Fruit fly (Drosophila melanogaster): Measurements from ENCODE around the gene S1P.

Gene S1P

DNA sequence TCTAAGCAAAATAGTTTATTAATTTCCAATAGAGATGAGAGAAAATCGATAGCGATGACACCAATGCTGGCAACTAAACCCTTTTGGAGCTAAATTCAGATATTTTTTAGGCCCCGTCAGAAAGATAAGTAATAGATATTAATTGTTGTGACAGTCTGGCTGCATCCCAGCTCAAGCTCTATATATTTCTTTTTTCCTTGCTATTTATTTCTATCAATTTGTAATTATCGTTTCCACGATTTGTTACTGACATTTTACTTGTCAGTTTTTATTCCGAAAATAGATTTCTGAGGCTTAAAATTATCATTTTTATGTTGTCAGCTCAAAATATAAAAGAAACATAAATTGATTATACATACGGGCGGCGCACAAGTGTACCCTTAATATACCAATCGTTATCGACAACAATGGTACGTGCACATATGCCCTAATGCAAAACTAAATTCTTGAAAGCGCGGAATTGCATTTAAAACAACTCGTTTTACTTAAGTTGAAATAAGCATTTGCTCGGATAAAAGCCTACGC is 48.3 kb downstream of the S1P start, which contains the start of the genes CRIF and SMC5 (continued):
- TF ChIP-seq slp2 (GFP tag; optimal IDR thresholded peaks at IDR 0.05) (peak; percentile 68), pnt (GFP tag; optimal IDR thresholded peaks at IDR 0.05) (peak; percentile 30), tin (GFP tag; optimal IDR thresholded peaks at IDR 0.05) (peak; percentile 56), CG14710 (tag; optimal IDR thresholded peaks at IDR 0.05) (peak; percentile 78), NC2β (GFP tag; optimal IDR thresholded peaks at IDR 0.05) (peak; percentile 35), Hr39 (optimal IDR thresholded peaks at IDR 0.05) (no peak), en (GFP tag; optimal IDR thresholded peaks at IDR 0.05) (peak; percentile 0), E2f1 (GFP tag; IDR thresholded peaks at IDR 0.05) (peak; percentile 44; the same call in 1 of the 2 replicates), CG11696 (GFP tag; IDR thresholded peaks at IDR 0.05) (no peak), rib (GFP tag; IDR thresholded peaks at IDR 0.05) (no peak), CG17186 (GFP tag; optimal IDR thresholded peaks at IDR 0.05) (peak; percentile 46), eyg (GFP tag; optimal IDR thresholded peaks at IDR 0.05) (peak; percentile 24), CG11093 (GFP tag; IDR thresholded peaks at IDR 0.05) (no peak), nerfin-1 (tag; optimal IDR thresholded peaks at IDR 0.05) (peak; percentile 42), CG13775 (GFP tag; optimal IDR thresholded peaks at IDR 0.05) (peak; percentile 85), CG11695 (GFP tag; IDR thresholded peaks at IDR 0.05) (no peak), CG31365 (tag; optimal IDR thresholded peaks at IDR 0.05) (no peak), hbn (GFP tag; IDR thresholded peaks at IDR 0.05; ENCODE audit: partially characterized antibody) (no peak), CG16813 (GFP tag; IDR thresholded peaks at IDR 0.05; ENCODE audit: partially characterized antibody) (0 out of 3 replicates have a peak, but pooled peaks have one; percentile 30), ara (GFP tag; IDR thresholded peaks at IDR 0.05) (no peak), CG11723 (GFP tag; optimal IDR thresholded peaks at IDR 0.05) (peak; percentile 38), CG18011 (GFP tag; optimal IDR thresholded peaks at IDR 0.05) (peak; percentile 18), CG18262 (tag; optimal IDR thresholded peaks at IDR 0.05) (peak; percentile 70), grau (tag; optimal IDR thresholded peaks at IDR 0.05) (peak; percentile 78), HLH54F (GFP tag; optimal IDR thresholded peaks at IDR 0.05) (peak; percentile 78), CG6654 (GFP tag; optimal IDR thresholded peaks at IDR 0.05) (peak; percentile 14), CG34422 (GFP tag; IDR thresholded peaks at IDR 0.05) (0 out of 3 replicates have a peak, but pooled peaks have one; percentile 58), Nf-YA (GFP tag; IDR thresholded peaks at IDR 0.05) (no peak), sug (tag; optimal IDR thresholded peaks at IDR 0.05) (peak; percentile 76), Sox102F (GFP tag; optimal IDR thresholded peaks at IDR 0.05) (no peak), CG15601 (tag; optimal IDR thresholded peaks at IDR 0.05) (peak; percentile 68), Ets97D (GFP tag; optimal IDR thresholded peaks at IDR 0.05) (peak; percentile 52), CG9437 (GFP tag; optimal IDR thresholded peaks at IDR 0.05) (no peak), sc (optimal IDR thresholded peaks at IDR 0.05) (no peak), sc (GFP tag; optimal IDR thresholded peaks at IDR 0.05) (peak; percentile 26), Hey (tag; optimal IDR thresholded peaks at IDR 0.05) (no peak), Ptx1 (GFP tag; IDR thresholded peaks at IDR 0.05) (peak; percentile 49), CG13894 (tag; optimal IDR thresholded peaks at IDR 0.05) (no peak), CG32767 (GFP tag; IDR thresholded peaks at IDR 0.05) (no peak; the same call in 1 of the 2 replicates), kay (GFP tag; optimal IDR thresholded peaks at IDR 0.05) (peak; percentile 53), CG3838 (GFP tag; optimal IDR thresholded peaks at IDR 0.05) (no peak), fd96Cb (tag; optimal IDR thresholded peaks at IDR 0.05) (peak; percentile 51), gce (GFP tag; IDR thresholded peaks at IDR 0.05) (no peak), salm (tag; optimal IDR thresholded peaks at IDR 0.05) (no peak), CG17385 (GFP tag; optimal IDR thresholded peaks at IDR 0.05) (no peak), seq (GFP tag; IDR thresholded peaks at IDR 0.05) (no peak), CG6813 (GFP tag; optimal IDR thresholded peaks at IDR 0.05) (no peak), CG1832 (GFP tag; optimal IDR thresholded peaks at IDR 0.05) (no peak), Elba2 (GFP tag; optimal IDR thresholded peaks at IDR 0.05) (peak; percentile 39), mam (GFP tag; optimal IDR thresholded peaks at IDR 0.05) (peak; percentile 82), Dref (GFP tag; IDR thresholded peaks at IDR 0.05) (peak; percentile 63)
